Worm (Caenorhabditis elegans): ENCODE measurements around the gene srab-4.
A peak's percentile ranks its signal among the peaks of the same experiment; 100 is the strongest.

srab-4 gene

DNA sequence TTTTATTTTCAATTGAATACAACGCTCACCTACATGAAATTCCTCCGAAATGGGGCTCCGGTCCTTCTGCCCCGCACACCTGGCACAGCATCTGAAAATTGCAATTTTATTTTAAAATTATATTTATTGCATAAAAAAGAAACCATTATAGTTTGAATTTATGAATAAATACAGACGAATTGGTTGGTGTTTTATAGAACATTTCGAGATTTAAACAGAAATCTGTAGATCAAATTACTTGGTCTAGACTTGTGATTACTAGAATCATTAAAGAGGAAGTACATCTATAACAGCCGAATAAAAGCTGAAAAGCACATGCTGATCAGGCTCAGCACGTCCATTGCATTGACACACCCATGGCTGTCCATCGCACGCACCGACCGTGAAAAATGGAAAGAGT lies 12.2 kb upstream of the srab-4 start, which contains the start of gene nhr-162:
nhr-162 (minus strand) TSS at position 101 of the 400 bp plus-strand sequence.
- TF ChIP-seq Y67H2A.10 (GFP tag; conservative IDR thresholded peaks at IDR 0.05) (no peak), sea-2 (GFP tag; IDR thresholded peaks at IDR 0.05) (no peak), B0261.1 (tag; optimal IDR thresholded peaks at IDR 0.05) (no peak), F52B5.7 (tag; optimal IDR thresholded peaks at IDR 0.05) (no peak), lsy-27 (tag; optimal IDR thresholded peaks at IDR 0.05; ENCODE audit: borderline replicate concordance, insufficient read depth) (no peak), F57C9.4 (tag; optimal IDR thresholded peaks at IDR 0.05) (no peak), attf-3 (GFP tag; conservative IDR thresholded peaks at IDR 0.05) (no peak), mes-4 (tag; optimal IDR thresholded peaks at IDR 0.05) (no peak), lsl-1 (GFP tag; optimal IDR thresholded peaks at IDR 0.05) (no peak), hmg-20 (GFP tag; IDR thresholded peaks at IDR 0.05) (no peak)

DNA sequence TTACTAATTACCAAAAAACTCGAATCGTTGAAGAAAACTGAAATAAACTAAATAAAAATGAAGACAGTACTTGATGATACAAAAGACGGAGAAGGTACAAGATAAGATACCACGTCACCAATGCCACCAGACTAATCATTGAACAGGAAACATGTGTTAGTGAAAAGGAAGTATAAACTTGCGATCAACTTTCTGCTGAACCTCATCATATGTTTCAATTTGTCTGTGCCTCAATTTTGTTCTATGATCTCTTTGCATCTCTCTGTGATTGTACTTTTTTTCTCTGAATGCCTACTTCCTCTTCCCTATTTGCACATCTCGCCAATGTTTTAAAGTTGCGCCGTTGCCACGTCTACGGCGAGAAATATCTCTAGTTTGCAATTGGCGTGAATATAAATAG lies 10.0 kb upstream of the srab-4 start:
- peak; percentile 44; the same call in 1 of the 2 replicates for TF ChIP-seq hmg-1.2 (GFP tag; IDR thresholded peaks at IDR 0.05)
- no peak for TF ChIP-seq F57C9.4 (tag; optimal IDR thresholded peaks at IDR 0.05)
- TF ChIP-seq rpc-1 (optimal IDR thresholded peaks at IDR 0.05) = no peak
- no peak for TF ChIP-seq rpc-1 (tag; optimal IDR thresholded peaks at IDR 0.05)
- peak; percentile 8 for TF ChIP-seq die-1 (tag; optimal IDR thresholded peaks at IDR 0.05)
- no peak for TF ChIP-seq Y95B8A.8 (GFP tag; IDR thresholded peaks at IDR 0.05)
- no peak for TF ChIP-seq pbrm-1 (GFP tag; IDR thresholded peaks at IDR 0.05)
- no peak for TF ChIP-seq snpc-1.1 (tag; optimal IDR thresholded peaks at IDR 0.05; ENCODE audit: insufficient read depth)
- no peak for TF ChIP-seq rcor-1 (GFP tag; IDR thresholded peaks at IDR 0.05)
- TF ChIP-seq tbp1 (GFP tag; optimal IDR thresholded peaks at IDR 0.05) = no peak
- TF ChIP-seq Y56A3A.18 (GFP tag; IDR thresholded peaks at IDR 0.05) = no peak
- peak; percentile 58 for TF ChIP-seq atf-7 (tag; optimal IDR thresholded peaks at IDR 0.05)
- no peak for TF ChIP-seq nhr-90 (tag; optimal IDR thresholded peaks at IDR 0.05)
- no peak for TF ChIP-seq Y67H2A.10 (GFP tag; conservative IDR thresholded peaks at IDR 0.05)
- peak; percentile 66 for TF ChIP-seq nhr-80 (tag; optimal IDR thresholded peaks at IDR 0.05)
- no peak for TF ChIP-seq cebp-1 (GFP tag; IDR thresholded peaks at IDR 0.05)
- TF ChIP-seq cebp-1 (tag; optimal IDR thresholded peaks at IDR 0.05) = peak; percentile 41
- TF ChIP-seq somi-1 (GFP tag; optimal IDR thresholded peaks at IDR 0.05) = peak; percentile 69
- TF ChIP-seq madf-10 (tag; optimal IDR thresholded peaks at IDR 0.05) = no peak
- no peak for TF ChIP-seq mes-4 (tag; optimal IDR thresholded peaks at IDR 0.05)
- TF ChIP-seq ztf-26 (tag; optimal IDR thresholded peaks at IDR 0.05) = peak; percentile 52
- no peak for TF ChIP-seq bed-2 (GFP tag; IDR thresholded peaks at IDR 0.05)
- peak; percentile 22 for TF ChIP-seq attf-5 (GFP tag; optimal IDR thresholded peaks at IDR 0.05)
- TF ChIP-seq F57A8.1 (GFP tag; optimal IDR thresholded peaks at IDR 0.05) = no peak
- TF ChIP-seq lin-40 (tag; optimal IDR thresholded peaks at IDR 0.05) = peak; percentile 68
- TF ChIP-seq mcd-1 (GFP tag; IDR thresholded peaks at IDR 0.05) = no peak
- 0 out of 2 replicates have a peak, but pooled peaks have one; percentile 46 for TF ChIP-seq nfyb-1 (GFP tag; IDR thresholded peaks at IDR 0.05)
- TF ChIP-seq B0261.1 (tag; optimal IDR thresholded peaks at IDR 0.05) = no peak

DNA sequence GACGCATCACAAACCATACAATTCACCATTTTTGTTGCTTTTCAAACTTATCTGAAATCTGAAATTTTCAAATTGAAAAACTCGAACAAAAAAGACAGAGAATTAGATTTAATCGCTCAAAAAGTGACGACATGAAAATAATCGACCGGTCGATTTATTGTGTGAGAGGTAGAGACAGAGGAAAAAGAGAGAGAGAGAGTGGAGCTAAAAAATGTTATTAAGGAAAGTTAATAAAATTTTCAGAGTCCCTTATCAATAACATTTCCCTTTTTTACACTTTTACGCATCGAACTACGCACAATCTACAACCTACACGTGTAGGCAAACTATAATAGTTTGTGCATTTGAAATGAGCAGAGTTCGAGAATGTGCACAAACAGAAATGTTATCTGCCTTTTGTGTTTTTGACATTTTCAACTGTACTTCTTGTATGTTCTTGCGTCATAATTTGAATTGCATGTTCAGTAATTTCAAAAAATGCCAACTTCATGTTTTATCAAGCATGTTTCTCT lies 6.9 kb upstream of the srab-4 start, which contains the start of gene nhr-107:
nhr-107 (minus strand) TSS at position 51 of the 512 bp plus-strand sequence.
- no peak for TF ChIP-seq madf-10 (tag; optimal IDR thresholded peaks at IDR 0.05)
- TF ChIP-seq nhr-80 (tag; optimal IDR thresholded peaks at IDR 0.05) = peak; percentile 3

DNA sequence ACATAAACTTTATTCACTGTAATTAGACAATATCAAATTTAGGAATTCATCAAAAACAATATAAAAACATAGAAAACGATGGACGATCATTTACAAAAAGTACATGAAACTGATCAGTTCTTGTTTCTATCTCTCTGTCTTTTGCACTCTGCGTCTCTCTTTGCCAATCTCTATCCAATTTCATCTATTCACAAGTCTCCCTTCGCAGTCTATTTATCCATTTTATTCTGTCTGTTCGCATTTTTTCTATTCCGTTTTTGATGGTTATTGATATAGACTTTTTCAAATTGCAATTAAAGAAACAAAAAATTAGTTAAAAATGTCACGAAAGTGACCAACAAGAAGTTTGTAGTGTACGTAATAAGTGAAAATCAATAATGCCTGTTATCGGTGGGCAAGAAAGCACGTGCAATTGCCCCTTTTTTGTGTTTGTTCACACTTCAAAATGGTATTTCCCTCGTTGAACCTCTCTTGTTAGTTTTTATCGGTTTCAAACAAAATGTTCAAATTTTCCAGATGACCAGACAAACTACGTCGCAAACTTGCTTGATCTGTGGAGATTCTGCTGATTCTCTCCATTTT lies 5.6 kb upstream of the srab-4 start, which contains the start of gene nhr-42:
nhr-42 (plus strand) TSS at position 517 of the 582 bp plus-strand sequence.
- TF ChIP-seq attf-6 (GFP tag; IDR thresholded peaks at IDR 0.05) = no peak
- TF ChIP-seq B0035.1 (tag; optimal IDR thresholded peaks at IDR 0.05) = no peak
- no peak for TF ChIP-seq cebp-1 (GFP tag; IDR thresholded peaks at IDR 0.05)
- peak; percentile 8 for TF ChIP-seq cebp-1 (tag; optimal IDR thresholded peaks at IDR 0.05)
- TF ChIP-seq attf-3 (GFP tag; conservative IDR thresholded peaks at IDR 0.05) = no peak
- TF ChIP-seq hmg-1.2 (GFP tag; IDR thresholded peaks at IDR 0.05) = peak; percentile 37; the same call in 1 of the 2 replicates
- TF ChIP-seq ceh-91 (GFP tag; IDR thresholded peaks at IDR 0.05) = no peak
- TF ChIP-seq pha-4 (tag; optimal IDR thresholded peaks at IDR 0.05) = peak; percentile 72
- peak; percentile 55 for TF ChIP-seq nhr-80 (tag; optimal IDR thresholded peaks at IDR 0.05)

Measured in whole organism, young adult.